Fruit fly (Drosophila melanogaster): Measurements from ENCODE around the gene CG32213.
"Not testable (repeated sequence)": the region's sequence is repeated elsewhere in the genome, so short reads cannot be mapped to it uniquely, and the experiment has no call there.

The CG32213 gene

dm6 chr3L:19481209-19481608 lies 5.6 kb downstream of the CG32213 start:
- TF ChIP-seq Hr96 (GFP tag; optimal IDR thresholded peaks at IDR 0.05) (no peak), kay (GFP tag; ENCODE audit: borderline replicate concordance) (no peak), CG12768 (GFP tag; optimal IDR thresholded peaks at IDR 0.05) (no peak), Mnt (GFP tag; optimal IDR thresholded peaks at IDR 0.05) (no peak), CG14711 (tag; optimal IDR thresholded peaks at IDR 0.05) (no peak), CG33017 (tag; optimal IDR thresholded peaks at IDR 0.05) (no peak), pad (GFP tag; optimal IDR thresholded peaks at IDR 0.05) (no peak), bab1 (GFP tag; optimal IDR thresholded peaks at IDR 0.05) (no peak), toe (GFP tag; optimal IDR thresholded peaks at IDR 0.05) (no peak), CG7045 (GFP tag; optimal IDR thresholded peaks at IDR 0.05) (no peak), CG7101 (tag; optimal IDR thresholded peaks at IDR 0.05) (no peak), CG1620 (GFP tag; optimal IDR thresholded peaks at IDR 0.05) (no peak), ovo (GFP tag; optimal IDR thresholded peaks at IDR 0.05) (no peak), CG5204 (GFP tag; optimal IDR thresholded peaks at IDR 0.05) (no peak)

- TF ChIP-seq ovo (GFP tag; optimal IDR thresholded peaks at IDR 0.05) (no peak), CG7045 (GFP tag; optimal IDR thresholded peaks at IDR 0.05) (no peak), Hr96 (GFP tag; optimal IDR thresholded peaks at IDR 0.05) (no peak), pad (GFP tag; optimal IDR thresholded peaks at IDR 0.05) (no peak), kay (GFP tag; ENCODE audit: borderline replicate concordance) (no peak), CG5204 (GFP tag; optimal IDR thresholded peaks at IDR 0.05) (no peak), CG7101 (tag; optimal IDR thresholded peaks at IDR 0.05) (no peak), tj (GFP tag; optimal IDR thresholded peaks at IDR 0.05) (no peak), Crg-1 (GFP tag; optimal IDR thresholded peaks at IDR 0.05) (no peak), toe (GFP tag; optimal IDR thresholded peaks at IDR 0.05) (no peak), Mnt (GFP tag; optimal IDR thresholded peaks at IDR 0.05) (no peak), CG11617 (GFP tag; optimal IDR thresholded peaks at IDR 0.05) (no peak)
Measured at dm6 chr3L:19482014-19482413, 6.4 kb downstream of the CG32213 start.

- no peak for TF ChIP-seq Clk (GFP tag; optimal IDR thresholded peaks at IDR 0.05)
- no peak for TF ChIP-seq cic (GFP tag; optimal IDR thresholded peaks at IDR 0.05)
- TF ChIP-seq kay (GFP tag; ENCODE audit: borderline replicate concordance) = peak; percentile 49
Measured at dm6 chr3L:19483007-19483406, 7.4 kb downstream of the CG32213 start.

dm6 chr3L:19486398-19486797 lies 10.8 kb downstream of the CG32213 start, which contains the start of gene brv1:
Gene brv1, minus strand, starts transcription at chr3L:19486498.
- no peak for TF ChIP-seq Hr96 (GFP tag; optimal IDR thresholded peaks at IDR 0.05)
- no peak for TF ChIP-seq kay (GFP tag; ENCODE audit: borderline replicate concordance)

dm6 chr3L:19487260-19487659 lies 11.6 kb downstream of the CG32213 start, which contains the start of gene CG32212:
Gene CG32212, plus strand, starts transcription at chr3L:19487560.
- not testable (repeated sequence) for TF ChIP-seq cnc (optimal IDR thresholded peaks at IDR 0.05); Mnt (GFP tag; optimal IDR thresholded peaks at IDR 0.05); CG7101 (tag; optimal IDR thresholded peaks at IDR 0.05)

- TF ChIP-seq Mnt (GFP tag; optimal IDR thresholded peaks at IDR 0.05) (no peak), CG11617 (GFP tag; optimal IDR thresholded peaks at IDR 0.05) (no peak), bab1 (GFP tag; optimal IDR thresholded peaks at IDR 0.05) (no peak), CG1620 (GFP tag; optimal IDR thresholded peaks at IDR 0.05) (no peak)
Measured at dm6 chr3L:19494954-19495353, 19.3 kb downstream of the CG32213 start.

dm6 chr3L:19495991-19496588 lies 20.5 kb downstream of the CG32213 start:
- peak; percentile 27 for TF ChIP-seq CG14711 (tag; optimal IDR thresholded peaks at IDR 0.05)
- TF ChIP-seq Crg-1 (GFP tag; optimal IDR thresholded peaks at IDR 0.05) = no peak
- peak; percentile 10 for TF ChIP-seq CG7101 (tag; optimal IDR thresholded peaks at IDR 0.05)
- no peak for TF ChIP-seq bab1 (GFP tag; optimal IDR thresholded peaks at IDR 0.05)
- TF ChIP-seq CG12768 (GFP tag; optimal IDR thresholded peaks at IDR 0.05) = peak; percentile 28
- peak; percentile 9 for TF ChIP-seq pad (GFP tag; optimal IDR thresholded peaks at IDR 0.05)
- peak; percentile 60 for TF ChIP-seq CG7045 (GFP tag; optimal IDR thresholded peaks at IDR 0.05)
- TF ChIP-seq cic (GFP tag; optimal IDR thresholded peaks at IDR 0.05) = peak; percentile 75
- peak; percentile 96 for TF ChIP-seq tj (GFP tag; optimal IDR thresholded peaks at IDR 0.05)
- no peak for TF ChIP-seq CG11617 (GFP tag; optimal IDR thresholded peaks at IDR 0.05)
- peak; percentile 81 for TF ChIP-seq kay (GFP tag; ENCODE audit: borderline replicate concordance)

- no peak for TF ChIP-seq kay (GFP tag; ENCODE audit: borderline replicate concordance)
Measured at dm6 chr3L:19496600-19496999, 21.0 kb downstream of the CG32213 start.
